Fruit fly (Drosophila melanogaster) whole organism, embryonic: ENCODE data around the gene TwdlW.

Experiments used
- CG10431 ChIP-seq: fragments of 200-800 bp; sonication (Bioruptor generic); optimal IDR thresholded peaks from 3 replicates; lab custom pipeline; 2018; ENCODE audit warnings: missing biosample characterization, mild to moderate bottlenecking, missing genetic modification characterization
- CG10654 ChIP-seq: fragments of 200-800 bp; sonication (Bioruptor generic); optimal IDR thresholded peaks from 2 replicates; lab custom pipeline; 2016; ENCODE audit warnings: missing biosample characterization, missing genetic modification characterization
- CG12299 ChIP-seq: fragments of 200-800 bp; sonication (Bioruptor generic); optimal IDR thresholded peaks from 2 replicates; lab custom pipeline; 2018; ENCODE audit warnings: missing biosample characterization, mild to moderate bottlenecking, missing genetic modification characterization
- CG12744 ChIP-seq: fragments of 200-800 bp; sonication (Bioruptor generic); optimal IDR thresholded peaks from 2 replicates; lab custom pipeline; 2016; ENCODE audit warnings: missing biosample characterization, missing genetic modification characterization
- CG14965 ChIP-seq: fragments of 200-800 bp; sonication (Bioruptor generic); optimal IDR thresholded peaks from 2 replicates; lab custom pipeline; 2016; ENCODE audit warnings: missing biosample characterization, missing genetic modification characterization, borderline replicate concordance
- CG15011 ChIP-seq: fragments of 200-800 bp; sonication (Bioruptor generic); optimal IDR thresholded peaks from 3 replicates; lab custom pipeline; 2018; ENCODE audit warnings: missing biosample characterization, mild to moderate bottlenecking, missing genetic modification characterization
- CG15514 ChIP-seq: fragments of 200-800 bp; sonication (Bioruptor generic); optimal IDR thresholded peaks from 3 replicates; lab custom pipeline; 2017; ENCODE audit warnings: missing biosample characterization, missing genetic modification characterization, mild to moderate bottlenecking, moderate library complexity, missing genetic modification reagents
- CG1602 ChIP-seq: fragments of 200-800 bp; sonication (Bioruptor generic); optimal IDR thresholded peaks from 3 replicates; lab custom pipeline; 2016; ENCODE audit warnings: missing biosample characterization, missing genetic modification characterization
- CG1647 ChIP-seq: fragments of 200-800 bp; sonication (Bioruptor generic); optimal IDR thresholded peaks from 3 replicates; lab custom pipeline; 2016; ENCODE audit warnings: missing biosample characterization, missing genetic modification characterization
- CG16863 ChIP-seq: fragments of 200-800 bp; sonication (Bioruptor generic); optimal IDR thresholded peaks from 3 replicates; lab custom pipeline; 2016; ENCODE audit warnings: missing biosample characterization, missing genetic modification characterization
- CG1832 ChIP-seq: fragments of 200-800 bp; sonication (Bioruptor generic); optimal IDR thresholded peaks from 2 replicates; lab custom pipeline; 2017; ENCODE audit warnings: missing biosample characterization, mild to moderate bottlenecking, missing genetic modification characterization, inconsistent platforms
- CG2678 ChIP-seq: fragments of 200-800 bp; sonication (Bioruptor generic); optimal IDR thresholded peaks from 3 replicates; lab custom pipeline; 2019; ENCODE audit warnings: missing biosample characterization, mild to moderate bottlenecking, missing genetic modification characterization, moderate library complexity
- CG2889 ChIP-seq: fragments of 200-800 bp; sonication (Bioruptor generic); IDR thresholded peaks from 3 replicates; pipeline ENCODE4 v1.3.6; 2022; ENCODE audit warnings: missing biosample characterization, missing genetic modification characterization
- CG3995 ChIP-seq: fragments of 200-800 bp; sonication (Bioruptor generic); optimal IDR thresholded peaks from 3 replicates; lab custom pipeline; 2016; ENCODE audit warnings: missing biosample characterization, missing genetic modification characterization
- CG6175 ChIP-seq: fragments of 200-800 bp; sonication (Bioruptor generic); IDR thresholded peaks from 3 replicates; pipeline ENCODE4 v1.3.6; 2022; ENCODE audit warnings: missing biosample characterization, missing genetic modification characterization
- CG6813 ChIP-seq: fragments of 200-800 bp; sonication (Bioruptor generic); optimal IDR thresholded peaks from 2 replicates; lab custom pipeline; 2017; ENCODE audit warnings: missing biosample characterization, missing genetic modification characterization, mild to moderate bottlenecking, moderate library complexity, missing genetic modification reagents
- CG7271 ChIP-seq: fragments of 200-800 bp; sonication (Bioruptor generic); optimal IDR thresholded peaks from 2 replicates; lab custom pipeline; 2018; ENCODE audit warnings: missing biosample characterization, mild to moderate bottlenecking, missing genetic modification characterization, moderate library complexity
- CG8089 ChIP-seq: fragments of 200-800 bp; sonication (Bioruptor generic); optimal IDR thresholded peaks from 3 replicates; lab custom pipeline; 2016; ENCODE audit warnings: missing biosample characterization, missing genetic modification characterization
- CG8359 ChIP-seq: fragments of 200-800 bp; sonication (Bioruptor generic); optimal IDR thresholded peaks from 2 replicates; lab custom pipeline; 2017; ENCODE audit warnings: missing biosample characterization, mild to moderate bottlenecking, missing genetic modification characterization, borderline replicate concordance
- CG8478 ChIP-seq: fragments of >200 bp; optimal IDR thresholded peaks from 2 replicates; lab custom pipeline; 2018
- Chrac-16 ChIP-seq: fragments of 200-800 bp; sonication (Bioruptor generic); optimal IDR thresholded peaks from 3 replicates; lab custom pipeline; 2016; ENCODE audit warnings: missing biosample characterization, missing genetic modification characterization
- Doc2 ChIP-seq: fragments of 200-800 bp; sonication (Bioruptor generic); IDR thresholded peaks from 2 replicates; pipeline ENCODE4 v1.3.6; 2022; ENCODE audit warnings: missing biosample characterization, missing genetic modification characterization
- Hmr ChIP-seq: fragments of 200-800 bp; sonication (Bioruptor generic); optimal IDR thresholded peaks from 3 replicates; lab custom pipeline; 2017; ENCODE audit warnings: mild to moderate bottlenecking, missing biosample characterization, missing genetic modification reagents, missing genetic modification characterization
- Hmx ChIP-seq: fragments of 200-800 bp; sonication (Bioruptor generic); optimal IDR thresholded peaks from 2 replicates; lab custom pipeline; 2016; ENCODE audit warnings: missing biosample characterization, missing genetic modification characterization
- Jarid2 ChIP-seq: fragments of 200-800 bp; sonication (Bioruptor generic); optimal IDR thresholded peaks from 3 replicates; lab custom pipeline; 2017; ENCODE audit warnings: mild to moderate bottlenecking, missing biosample characterization, missing genetic modification reagents, missing genetic modification characterization
- Lim3 ChIP-seq: fragments of 200-800 bp; sonication (Bioruptor generic); IDR thresholded peaks from 2 replicates; pipeline ENCODE4 v1.3.6; 2022; ENCODE audit warnings: missing biosample characterization, missing genetic modification characterization
- Max ChIP-seq: fragments of 200-800 bp; sonication (Bioruptor generic); optimal IDR thresholded peaks from 2 replicates; lab custom pipeline; 2016; ENCODE audit warnings: missing biosample characterization, mild to moderate bottlenecking, missing genetic modification characterization
- NC2α ChIP-seq: fragments of 200-800 bp; sonication (Bioruptor generic); optimal IDR thresholded peaks from 2 replicates; lab custom pipeline; 2016; ENCODE audit warnings: missing biosample characterization, missing genetic modification characterization
- NC2β ChIP-seq: fragments of 200-800 bp; sonication (Bioruptor generic); optimal IDR thresholded peaks from 2 replicates; lab custom pipeline; 2016; ENCODE audit warnings: missing biosample characterization, missing genetic modification characterization
- NK7.1 ChIP-seq: fragments of 200-800 bp; sonication (Bioruptor generic); optimal IDR thresholded peaks from 3 replicates; lab custom pipeline; 2016; ENCODE audit warnings: missing biosample characterization, missing genetic modification characterization
- Nf-YA ChIP-seq: fragments of 200-800 bp; sonication (Bioruptor generic); IDR thresholded peaks from 2 replicates; pipeline ENCODE4 v1.3.6; 2022; ENCODE audit warnings: missing biosample characterization, missing genetic modification characterization
- Nf-YC ChIP-seq: fragments of 200-800 bp; optimal IDR thresholded peaks from 3 replicates; lab custom pipeline; 2019; ENCODE audit warnings: missing biosample characterization, mild to moderate bottlenecking, missing genetic modification characterization, moderate library complexity
- Sox102F ChIP-seq: fragments of 200-800 bp; sonication (Bioruptor generic); optimal IDR thresholded peaks from 2 replicates; lab custom pipeline; 2018; ENCODE audit warnings: missing biosample characterization, mild to moderate bottlenecking, missing genetic modification characterization, moderate library complexity
- Tbp ChIP-seq: fragments of >200 bp; optimal IDR thresholded peaks from 2 replicates; lab custom pipeline; 2018; ENCODE audit warnings: missing biosample characterization, missing genetic modification characterization
- ase ChIP-seq: fragments of 200-800 bp; sonication (Bioruptor generic); IDR thresholded peaks from 3 replicates; pipeline ENCODE4 v1.3.6; 2022; ENCODE audit warnings: missing biosample characterization, missing genetic modification characterization
- chif ChIP-seq, 2 experiments: fragments of 200-800 bp; sonication (Bioruptor generic); optimal IDR thresholded peaks; 3 replicates each; lab custom pipeline; 2016; ENCODE audit warnings: missing biosample characterization in 2 of 2, missing genetic modification characterization in 2 of 2
- ci ChIP-seq: fragments of 200-800 bp; sonication (Bioruptor generic); IDR thresholded peaks from 3 replicates; pipeline ENCODE4 v1.3.6; 2022; ENCODE audit warnings: missing biosample characterization, missing genetic modification characterization
- crol ChIP-seq: fragments of 200-800 bp; sonication (Bioruptor generic); IDR thresholded peaks from 2 replicates; pipeline ENCODE4 v1.3.6; 2022; ENCODE audit warnings: missing biosample characterization, missing genetic modification characterization
- dan ChIP-seq: fragments of 200-800 bp; sonication (Bioruptor generic); IDR thresholded peaks from 2 replicates; pipeline ENCODE4 v1.3.6; 2022; ENCODE audit warnings: missing biosample characterization, missing genetic modification characterization
- dati ChIP-seq: fragments of 200-800 bp; sonication (Bioruptor generic); IDR thresholded peaks from 2 replicates; pipeline ENCODE4 v1.3.6; 2022; ENCODE audit warnings: missing biosample characterization, missing genetic modification characterization
- dpn ChIP-seq, 2 experiments: fragments of 200-800 bp; sonication (Bioruptor generic); optimal IDR thresholded peaks; 3 replicates each; lab custom pipeline; 2016; ENCODE audit warnings: missing biosample characterization in 2 of 2, missing genetic modification characterization in 2 of 2
- exex ChIP-seq: fragments of 200-800 bp; sonication (Bioruptor generic); optimal IDR thresholded peaks from 4 replicates; lab custom pipeline; 2018; ENCODE audit warnings: missing biosample characterization, mild to moderate bottlenecking, missing genetic modification characterization, moderate library complexity
- fd102C ChIP-seq: fragments of 200-800 bp; sonication (Bioruptor generic); optimal IDR thresholded peaks from 2 replicates; lab custom pipeline; 2018; ENCODE audit warnings: missing biosample characterization, mild to moderate bottlenecking, missing genetic modification characterization, moderate library complexity
- gcm ChIP-seq: fragments of 200-800 bp; sonication (Bioruptor generic); optimal IDR thresholded peaks from 2 replicates; lab custom pipeline; 2019; ENCODE audit warnings: missing biosample characterization, mild to moderate bottlenecking, missing genetic modification characterization, moderate library complexity
- ham ChIP-seq: fragments of 200-800 bp; sonication (Bioruptor generic); IDR thresholded peaks from 2 replicates; pipeline ENCODE4 v1.3.6; 2022; ENCODE audit warnings: missing biosample characterization, missing genetic modification characterization
- lmd ChIP-seq: fragments of 200-800 bp; sonication (Bioruptor generic); IDR thresholded peaks from 2 replicates; pipeline ENCODE4 v1.3.6; 2022; ENCODE audit warnings: missing biosample characterization, missing genetic modification characterization
- pb ChIP-seq: fragments of 200-800 bp; sonication (Bioruptor generic); optimal IDR thresholded peaks from 3 replicates; lab custom pipeline; 2016; ENCODE audit warnings: missing biosample characterization, missing genetic modification characterization
- pros ChIP-seq: fragments of 200-800 bp; sonication (Bioruptor generic); optimal IDR thresholded peaks from 3 replicates; lab custom pipeline; 2019; ENCODE audit warnings: missing biosample characterization, mild to moderate bottlenecking, missing genetic modification characterization, moderate library complexity
- pzg ChIP-seq: fragments of 200-800 bp; sonication (Bioruptor generic); optimal IDR thresholded peaks from 3 replicates; lab custom pipeline; 2018; ENCODE audit warnings: missing biosample characterization, mild to moderate bottlenecking, missing genetic modification characterization, moderate library complexity
- sug ChIP-seq: fragments of 200-800 bp; optimal IDR thresholded peaks from 2 replicates; lab custom pipeline; 2019; ENCODE audit warnings: missing biosample characterization, mild to moderate bottlenecking, missing genetic modification characterization, moderate library complexity
- wek ChIP-seq: fragments of 200-800 bp; sonication (Bioruptor generic); optimal IDR thresholded peaks from 3 replicates; lab custom pipeline; 2018; ENCODE audit warnings: missing biosample characterization, mild to moderate bottlenecking, missing genetic modification characterization, moderate library complexity

The TwdlW gene

dm6 chr3R:17151376-17152026, 9.3 kb upstream of the TwdlW start, which contains the start of gene CG5292 (continued):
- TF ChIP-seq fd102C (GFP tag; lab: Kevin White, UChicago) (no peak), CG10654 (GFP tag; lab: Kevin White, UChicago) (no peak), pzg (GFP tag; lab: Kevin White, UChicago) (peak; percentile 65), ci (GFP tag; lab: Robert Waterston, UW) (peak; percentile 88), Nf-YC (tag; lab: Kevin White, UChicago) (no peak), CG1832 (no peak), Lim3 (GFP tag; lab: Robert Waterston, UW) (no peak), CG12744 (GFP tag; lab: Kevin White, UChicago) (no peak), ase (no peak), pb (GFP tag; lab: Kevin White, UChicago) (peak; percentile 33), dati (no peak), Sox102F (no peak), Chrac-16 (GFP tag; lab: Kevin White, UChicago) (peak; percentile 32), Doc2 (GFP tag; lab: Robert Waterston, UW) (no peak), CG3995 (GFP tag; lab: Kevin White, UChicago) (peak; percentile 99), ham (no peak), NK7.1 (GFP tag; lab: Kevin White, UChicago) (peak; percentile 24), CG6813 (GFP tag; lab: Kevin White, UChicago) (no peak), NC2β (GFP tag; lab: Kevin White, UChicago) (peak; percentile 10), chif (GFP tag; optimal IDR thresholded peaks at IDR 0.05; lab: Kevin White, UChicago) (no peak), wek (GFP tag; lab: Kevin White, UChicago) (peak; percentile 99), CG1647 (peak; percentile 20), sug (tag; lab: Kevin White, UChicago) (no peak), CG7271 (no peak), CG1602 (GFP tag; lab: Kevin White, UChicago) (peak; percentile 26), CG15011 (no peak), CG2889 (GFP tag; lab: Robert Waterston, UW) (no peak), CG10431 (GFP tag; lab: Kevin White, UChicago) (peak; percentile 36), CG14965 (GFP tag; lab: Kevin White, UChicago) (no peak), CG2678 (no peak), Jarid2 (GFP tag; lab: Kevin White, UChicago) (no peak), lmd (peak; percentile 42; the same call in 1 of the 2 replicates), CG15514 (GFP tag; lab: Kevin White, UChicago) (peak; percentile 37), CG12299 (tag; lab: Kevin White, UChicago) (no peak), crol (GFP tag; lab: Robert Waterston, UW) (no peak), exex (tag; lab: Kevin White, UChicago) (no peak), Hmx (GFP tag; lab: Kevin White, UChicago) (no peak), pros (GFP tag; lab: Kevin White, UChicago) (no peak), CG8359 (no peak), gcm (GFP tag; lab: Kevin White, UChicago) (no peak), CG8478 (lab: Kevin White, UChicago) (no peak), Hmr (GFP tag; lab: Kevin White, UChicago) (peak; percentile 77), CG8089 (GFP tag; lab: Kevin White, UChicago) (no peak), dan (no peak), dpn (GFP tag; optimal IDR thresholded peaks at IDR 0.05; lab: Kevin White, UChicago) (peak; percentile 42 to 67), CG16863 (GFP tag; lab: Kevin White, UChicago) (no peak), Max (GFP tag; lab: Kevin White, UChicago) (peak; percentile 42), Tbp (GFP tag; lab: Kevin White, UChicago) (no peak), Nf-YA (GFP tag; lab: Robert Waterston, UW) (no peak), NC2α (GFP tag; lab: Kevin White, UChicago) (no peak), CG6175 (GFP tag; lab: Robert Waterston, UW) (no peak)
